Fruit fly (Drosophila melanogaster): Measurements from ENCODE around the gene Dhfr.

The Dhfr gene

DNA sequence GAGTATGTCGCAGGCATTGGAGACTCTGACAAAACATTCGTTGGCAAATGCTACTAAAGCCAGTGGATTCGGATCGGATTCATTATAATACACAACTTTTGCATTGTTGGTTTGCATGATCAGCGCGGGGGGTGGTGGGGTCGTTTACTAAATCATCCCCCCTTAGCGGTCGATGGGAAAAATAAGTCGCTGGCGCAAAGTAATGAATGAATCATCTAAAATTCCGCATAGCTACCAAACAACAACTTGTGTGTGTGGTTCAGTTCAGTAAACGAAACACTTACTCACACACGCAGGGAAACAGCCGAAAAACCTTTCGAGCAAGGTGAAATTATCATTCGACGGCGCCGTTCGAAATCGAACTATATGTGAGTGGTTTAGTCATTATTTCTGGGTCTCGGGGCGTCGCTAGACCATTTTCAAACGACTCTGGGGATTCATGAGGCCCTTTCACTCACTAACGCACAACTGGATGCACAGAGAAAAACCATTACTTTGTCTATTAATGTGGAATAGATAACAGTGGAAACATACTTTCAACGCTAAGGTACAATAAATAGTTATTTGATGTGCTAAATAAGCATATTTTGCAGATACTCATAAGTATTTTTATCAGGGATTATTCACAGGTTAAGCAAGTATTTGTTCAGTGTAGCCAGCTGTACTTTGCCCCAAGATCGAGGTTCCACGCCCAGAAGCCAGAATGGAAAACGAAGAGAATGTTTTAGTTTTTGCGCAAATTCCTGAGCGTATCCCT, 32.4 kb upstream of the Dhfr start (continued):
- TF ChIP-seq tup (GFP tag; optimal IDR thresholded peaks at IDR 0.05) (peak; percentile 58), usp (GFP tag; optimal IDR thresholded peaks at IDR 0.05) (no peak), psq (GFP tag; optimal IDR thresholded peaks at IDR 0.05) (no peak), CG15601 (tag; optimal IDR thresholded peaks at IDR 0.05) (peak; percentile 66), Dad (GFP tag; optimal IDR thresholded peaks at IDR 0.05) (peak; percentile 30), CG12659 (GFP tag; optimal IDR thresholded peaks at IDR 0.05) (peak; percentile 51), emc (GFP tag; optimal IDR thresholded peaks at IDR 0.05) (peak; percentile 47), CG11695 (GFP tag; IDR thresholded peaks at IDR 0.05) (peak; percentile 60), ranshi (GFP tag; IDR thresholded peaks at IDR 0.05) (peak; percentile 76), so (GFP tag; IDR thresholded peaks at IDR 0.05) (peak; percentile 59; the same call in 2 of the 3 replicates), gem (tag; optimal IDR thresholded peaks at IDR 0.05) (peak; percentile 85), Hmr (GFP tag; optimal IDR thresholded peaks at IDR 0.05) (peak; percentile 56), CG5953 (GFP tag; IDR thresholded peaks at IDR 0.05) (peak; percentile 70), nerfin-2 (GFP tag; IDR thresholded peaks at IDR 0.05; ENCODE audit: partially characterized antibody) (no peak), lov (optimal IDR thresholded peaks at IDR 0.05) (no peak), lov (GFP tag; IDR thresholded peaks at IDR 0.05) (peak; percentile 84), cato (GFP tag; optimal IDR thresholded peaks at IDR 0.05; ENCODE audit: borderline replicate concordance) (peak; percentile 58), gsb (GFP tag; IDR thresholded peaks at IDR 0.05) (peak; percentile 56), cg (GFP tag; optimal IDR thresholded peaks at IDR 0.05) (peak; percentile 39), CG11504 (tag; optimal IDR thresholded peaks at IDR 0.05) (peak; percentile 53), lilli (GFP tag; optimal IDR thresholded peaks at IDR 0.05) (peak; percentile 56), CG14860 (GFP tag; IDR thresholded peaks at IDR 0.05; ENCODE audit: partially characterized antibody) (no peak), CG6683 (GFP tag; optimal IDR thresholded peaks at IDR 0.05) (no peak), wek (GFP tag; optimal IDR thresholded peaks at IDR 0.05) (peak; percentile 75), NC2α (GFP tag; optimal IDR thresholded peaks at IDR 0.05) (no peak), Dek (tag; optimal IDR thresholded peaks at IDR 0.05) (peak; percentile 71), Bdp1 (GFP tag; optimal IDR thresholded peaks at IDR 0.05) (peak; percentile 63), CG12219 (GFP tag; optimal IDR thresholded peaks at IDR 0.05) (peak; percentile 84), CG31441 (GFP tag; IDR thresholded peaks at IDR 0.05) (peak; percentile 82), Ets97D (GFP tag; optimal IDR thresholded peaks at IDR 0.05) (peak; percentile 31), Sry-β (GFP tag; optimal IDR thresholded peaks at IDR 0.05) (peak; percentile 41), CG13296 (GFP tag; optimal IDR thresholded peaks at IDR 0.05) (no peak), Xbp1 (GFP tag; optimal IDR thresholded peaks at IDR 0.05) (peak; percentile 75), CG6654 (GFP tag; optimal IDR thresholded peaks at IDR 0.05) (peak; percentile 66), CG6765 (GFP tag; optimal IDR thresholded peaks at IDR 0.05) (no peak), CG4854 (GFP tag; optimal IDR thresholded peaks at IDR 0.05) (peak; percentile 41), CG3065 (GFP tag; optimal IDR thresholded peaks at IDR 0.05) (no peak), tin (GFP tag; optimal IDR thresholded peaks at IDR 0.05) (peak; percentile 4), Abd-B (GFP tag; optimal IDR thresholded peaks at IDR 0.05) (peak; percentile 42), prd (optimal IDR thresholded peaks at IDR 0.05) (no peak), prd (GFP tag; IDR thresholded peaks at IDR 0.05) (peak; percentile 83), GATAe (GFP tag; conservative IDR thresholded peaks at IDR 0.05) (no peak), CG1603 (tag; optimal IDR thresholded peaks at IDR 0.05) (peak; percentile 97), ATbp (GFP tag; optimal IDR thresholded peaks at IDR 0.05) (peak; percentile 79), CG9932 (GFP tag; IDR thresholded peaks at IDR 0.05) (peak; percentile 29; the same call in 1 of the 2 replicates), Myb (GFP tag; optimal IDR thresholded peaks at IDR 0.05) (peak; percentile 21), CG15514 (GFP tag; optimal IDR thresholded peaks at IDR 0.05) (peak; percentile 33), CG1792 (GFP tag; optimal IDR thresholded peaks at IDR 0.05) (peak; percentile 13), dan (GFP tag; IDR thresholded peaks at IDR 0.05) (peak; percentile 52; the same call in 1 of the 2 replicates)
